Worm (Caenorhabditis elegans): Measurements from ENCODE around the gene sri-31.

sri-31 gene

ce11 chrII:3078496-3078895 lies 27.7 kb downstream of the sri-31 start, which contains the start of gene copb-1:
copb-1 (plus strand) TSS chrII:3078796.
- TF ChIP-seq elt-3 (tag; optimal IDR thresholded peaks at IDR 0.05) (no peak), ets-5 (GFP tag; IDR thresholded peaks at IDR 0.05) (no peak), unc-30 (tag; optimal IDR thresholded peaks at IDR 0.05) (no peak), skn-1 (tag; optimal IDR thresholded peaks at IDR 0.05) (no peak), mab-9 (GFP tag; IDR thresholded peaks at IDR 0.05) (no peak), ceh-88 (GFP tag; IDR thresholded peaks at IDR 0.05) (no peak), mdl-1 (tag; optimal IDR thresholded peaks at IDR 0.05) (no peak), egl-27 (tag; optimal IDR thresholded peaks at IDR 0.05) (no peak), C04F5.9 (tag; optimal IDR thresholded peaks at IDR 0.05) (no peak), dpl-1 (GFP tag; optimal IDR thresholded peaks at IDR 0.05) (no peak), fkh-10 (GFP tag; optimal IDR thresholded peaks at IDR 0.05) (no peak), lsy-2 (tag; optimal IDR thresholded peaks at IDR 0.05) (no peak), nhr-90 (tag; optimal IDR thresholded peaks at IDR 0.05; ENCODE audit: poor library complexity) (no peak), mep-1 (tag; optimal IDR thresholded peaks at IDR 0.05) (no peak)

- TF ChIP-seq efl-1 (optimal IDR thresholded peaks at IDR 0.05), result no peak
- peak in 1 of 2 experiments; percentile 27 for TF ChIP-seq efl-1 (GFP tag; optimal IDR thresholded peaks at IDR 0.05 in 1 of 2)
- no peak for TF ChIP-seq nhr-11 (tag; optimal IDR thresholded peaks at IDR 0.05)
- TF ChIP-seq nhr-90 (tag; optimal IDR thresholded peaks at IDR 0.05; ENCODE audit: poor library complexity), result no peak
- TF ChIP-seq ztf-4 (tag; optimal IDR thresholded peaks at IDR 0.05), result no peak
- TF ChIP-seq nhr-77 (tag; optimal IDR thresholded peaks at IDR 0.05), result no peak
- no peak for TF ChIP-seq jun-1 (tag; optimal IDR thresholded peaks at IDR 0.05)
These were observed 36.3 kb downstream of the sri-31 start for ce11 chrII:3087134-3087533.

ce11 chrII:3091268-3091667 lies 40.5 kb downstream of the sri-31 start, which contains the start of gene srg-21:
srg-21 (minus strand) TSS chrII:3091368.
- no peak for TF ChIP-seq ceh-88 (GFP tag; IDR thresholded peaks at IDR 0.05)
- TF ChIP-seq efl-1 (optimal IDR thresholded peaks at IDR 0.05), result no peak
- TF ChIP-seq efl-1 (GFP tag; optimal IDR thresholded peaks at IDR 0.05 in 1 of 2), result peak in 1 of 2 experiments; percentile 4
- TF ChIP-seq isw-1 (GFP tag; IDR thresholded peaks at IDR 0.05), result no peak
- no peak for TF ChIP-seq hlh-4 (tag; optimal IDR thresholded peaks at IDR 0.05)
- no peak for TF ChIP-seq mep-1 (tag; optimal IDR thresholded peaks at IDR 0.05)

ce11 chrII:3093352-3093751 lies 42.5 kb downstream of the sri-31 start, which contains the start of gene srg-22:
srg-22 (minus strand) TSS chrII:3093452.
- no peak for TF ChIP-seq nhr-11 (tag; optimal IDR thresholded peaks at IDR 0.05)
- no peak for TF ChIP-seq unc-98 (GFP tag; IDR thresholded peaks at IDR 0.05)
- TF ChIP-seq hlh-4 (tag; optimal IDR thresholded peaks at IDR 0.05), result peak; percentile 7
- no peak for TF ChIP-seq ets-5 (GFP tag; IDR thresholded peaks at IDR 0.05)

- TF ChIP-seq C16A3.4 (tag; optimal IDR thresholded peaks at IDR 0.05) (no peak), hlh-4 (tag; optimal IDR thresholded peaks at IDR 0.05) (no peak), unc-86 (tag; optimal IDR thresholded peaks at IDR 0.05) (no peak), egl-27 (tag; optimal IDR thresholded peaks at IDR 0.05) (no peak), rnt-1 (tag; optimal IDR thresholded peaks at IDR 0.05) (no peak), jun-1 (tag; optimal IDR thresholded peaks at IDR 0.05) (no peak), unc-30 (tag; optimal IDR thresholded peaks at IDR 0.05) (no peak), nhr-84 (tag; optimal IDR thresholded peaks at IDR 0.05) (no peak), ces-1 (GFP tag; optimal IDR thresholded peaks at IDR 0.05) (no peak), fos-1 (tag; optimal IDR thresholded peaks at IDR 0.05) (no peak), dpl-1 (GFP tag; optimal IDR thresholded peaks at IDR 0.05) (no peak), lsy-2 (tag; optimal IDR thresholded peaks at IDR 0.05) (no peak), mdl-1 (tag; optimal IDR thresholded peaks at IDR 0.05) (no peak), nhr-47 (tag; optimal IDR thresholded peaks at IDR 0.05) (no peak), pqm-1 (tag; optimal IDR thresholded peaks at IDR 0.05) (no peak), elt-2 (tag; optimal IDR thresholded peaks at IDR 0.05) (no peak), C34B4.2 (tag; optimal IDR thresholded peaks at IDR 0.05) (no peak), nhr-20 (tag; optimal IDR thresholded peaks at IDR 0.05) (no peak), ztf-11 (tag; optimal IDR thresholded peaks at IDR 0.05) (no peak), egl-13 (tag; optimal IDR thresholded peaks at IDR 0.05) (no peak)
These were observed 45.3 kb downstream of the sri-31 start, which contains the start of gene srg-23 for ce11 chrII:3096060-3096459. srg-23 (minus strand) TSS chrII:3096160.
